Worm (Caenorhabditis elegans) whole organism, L4 larva: ENCODE measurements around the gene sid-5.

Experiments used
- D1046.2 ChIP-seq: fragments of 200-800 bp; sonication (Bioruptor generic); IDR thresholded peaks from 2 replicates; pipeline ENCODE4 v1.3.6; 2022; ENCODE audit warnings: missing genetic modification characterization, missing compliant biosample characterization
- F10B5.3 ChIP-seq: sonication (generic microtip); optimal IDR thresholded peaks from 2 replicates; lab custom pipeline; 2016; ENCODE audit warnings: mild to moderate bottlenecking, missing genetic modification characterization, missing compliant biosample characterization
- F26F4.8 ChIP-seq: fragments of 200-800 bp; sonication (Bioruptor generic); conservative IDR thresholded peaks from 2 replicates; pipeline ENCODE4 v1.3.6; 2022; ENCODE audit warnings: missing genetic modification characterization, missing compliant biosample characterization
- F37D6.2 ChIP-seq: sonication (generic microtip); optimal IDR thresholded peaks from 2 replicates; lab custom pipeline; 2016; ENCODE audit warnings: mild to moderate bottlenecking, missing genetic modification characterization, missing compliant biosample characterization
- F44E2.7 ChIP-seq: fragments of 200-800 bp; sonication (Bioruptor generic); IDR thresholded peaks from 2 replicates; pipeline ENCODE4 v2.1.2; 2022; ENCODE audit warnings: missing genetic modification characterization, missing compliant biosample characterization
- Y48G9A.11 ChIP-seq: fragments of 200-800 bp; sonication (Bioruptor generic); IDR thresholded peaks from 2 replicates; pipeline ENCODE4 v1.3.6; 2022; ENCODE audit warnings: missing genetic modification reagents, missing genetic modification characterization, missing compliant biosample characterization
- aly-2 ChIP-seq: sonication (generic microtip); optimal IDR thresholded peaks from 2 replicates; lab custom pipeline; 2018; ENCODE audit warnings: missing biosample characterization, missing genetic modification characterization
- ama-1 ChIP-seq: fragments of 150-350 bp; optimal IDR thresholded peaks from 2 replicates; lab custom pipeline; 2014; ENCODE audit warnings: inconsistent platforms, mixed read lengths
- arid-1 ChIP-seq: fragments of 200-800 bp; sonication (Bioruptor generic); conservative IDR thresholded peaks from 2 replicates; pipeline ENCODE4 v1.3.6; 2022; ENCODE audit warnings: missing genetic modification reagents, missing genetic modification characterization, missing compliant biosample characterization
- attf-4 ChIP-seq: sonication (generic microtip); optimal IDR thresholded peaks from 3 replicates; lab custom pipeline; 2017; ENCODE audit warnings: missing biosample characterization, missing genetic modification characterization
- ceh-32 ChIP-seq: sonication (generic microtip); optimal IDR thresholded peaks from 2 replicates; lab custom pipeline; 2016; ENCODE audit warnings: mild to moderate bottlenecking, missing genetic modification characterization, missing compliant biosample characterization; ENCODE audit not compliant: poor library complexity
- ceh-44 ChIP-seq: fragments of 200-800 bp; sonication (Bioruptor generic); IDR thresholded peaks from 2 replicates; pipeline ENCODE4 v1.3.6; 2022; ENCODE audit warnings: missing genetic modification reagents, missing genetic modification characterization, missing compliant biosample characterization
- ceh-82 ChIP-seq: sonication (generic microtip); optimal IDR thresholded peaks from 2 replicates; lab custom pipeline; 2017; ENCODE audit warnings: missing biosample characterization, missing genetic modification characterization
- cey-2 ChIP-seq: sonication (generic microtip); optimal IDR thresholded peaks from 3 replicates; lab custom pipeline; 2017; ENCODE audit warnings: missing genetic modification characterization, mild to moderate bottlenecking, missing compliant biosample characterization, antibody characterized with exemption, borderline replicate concordance; ENCODE audit not compliant: insufficient read depth
- daf-12 ChIP-seq: fragments of 150-350 bp; optimal IDR thresholded peaks from 2 replicates; lab custom pipeline; 2014; ENCODE audit warnings: missing biosample characterization, missing genetic modification reagents, missing genetic modification characterization
- daf-16 ChIP-seq, 3 experiments: sonication (generic microtip); optimal IDR thresholded peaks; 2 replicates each; lab custom pipeline; 2016 to 2017; ENCODE audit warnings: missing genetic modification characterization in 3 of 3, missing genetic modification reagents in 3 of 3, mild to moderate bottlenecking in 2 of 3, missing compliant biosample characterization in 2 of 3, missing biosample characterization in 1 of 3, moderate library complexity in 1 of 3
- daf-19 ChIP-seq: fragments of 200-800 bp; sonication (Bioruptor generic); conservative IDR thresholded peaks from 2 replicates; pipeline ENCODE4 v1.3.6; 2022; ENCODE audit warnings: missing genetic modification characterization, missing compliant biosample characterization
- dmd-6 ChIP-seq: fragments of 200-800 bp; sonication (Bioruptor generic); IDR thresholded peaks from 2 replicates; pipeline ENCODE4 v1.3.6; 2022; ENCODE audit warnings: missing genetic modification reagents, missing genetic modification characterization, missing compliant biosample characterization
- dmd-9 ChIP-seq: fragments of 200-800 bp; sonication (Bioruptor generic); IDR thresholded peaks from 2 replicates; pipeline ENCODE4 v1.3.6; 2022; ENCODE audit warnings: missing genetic modification reagents, missing genetic modification characterization, missing compliant biosample characterization
- egl-43 ChIP-seq: fragments of 200-800 bp; sonication (Bioruptor generic); IDR thresholded peaks from 2 replicates; pipeline ENCODE4 v1.3.6; 2022; ENCODE audit warnings: missing genetic modification reagents, missing genetic modification characterization, missing compliant biosample characterization
- fkh-10 ChIP-seq: fragments of 150-350 bp; optimal IDR thresholded peaks from 2 replicates; lab custom pipeline; 2014; ENCODE audit warnings: missing biosample characterization, missing genetic modification reagents, missing genetic modification characterization
- fos-1 ChIP-seq: fragments of 150-350 bp; optimal IDR thresholded peaks from 2 replicates; lab custom pipeline; 2014; ENCODE audit warnings: missing biosample characterization, missing genetic modification characterization
- hif-1 ChIP-seq, 2 experiments: sonication (generic microtip); optimal IDR thresholded peaks; 2 replicates each; lab custom pipeline; 2016 to 2017; ENCODE audit warnings: missing compliant biosample characterization in 2 of 2, missing genetic modification characterization in 2 of 2, missing genetic modification reagents in 2 of 2, missing genotype in 2 of 2, mild to moderate bottlenecking in 1 of 2
- hlh-11 ChIP-seq: fragments of 200-800 bp; sonication (Bioruptor generic); optimal IDR thresholded peaks from 2 replicates; lab custom pipeline; 2018; ENCODE audit warnings: mild to moderate bottlenecking, missing genetic modification characterization, missing compliant biosample characterization
- hmg-1.1 ChIP-seq: fragments of 200-800 bp; sonication (Bioruptor generic); IDR thresholded peaks from 2 replicates; pipeline ENCODE4 v1.3.6; 2022; ENCODE audit warnings: missing genetic modification reagents, missing genetic modification characterization, missing compliant biosample characterization
- lin-1 ChIP-seq: fragments of 200-800 bp; sonication (Bioruptor generic); IDR thresholded peaks from 2 replicates; pipeline ENCODE4 v1.3.6; 2022; ENCODE audit warnings: missing genetic modification reagents, missing genetic modification characterization, missing compliant biosample characterization
- lin-29 ChIP-seq: fragments of 200-800 bp; sonication (Bioruptor generic); IDR thresholded peaks from 2 replicates; pipeline ENCODE4 v1.3.6; 2022; ENCODE audit warnings: missing genetic modification reagents, missing genetic modification characterization, missing compliant biosample characterization
- lir-3 ChIP-seq: sonication (generic microtip); optimal IDR thresholded peaks from 2 replicates; lab custom pipeline; 2016; ENCODE audit warnings: mild to moderate bottlenecking, missing genetic modification characterization, missing compliant biosample characterization
- madf-5 ChIP-seq, 2 experiments: fragments of 200-800 bp; sonication (Bioruptor generic); IDR thresholded peaks; 2 replicates each; pipeline ENCODE4 v1.3.6; 2022; ENCODE audit warnings: missing compliant biosample characterization in 2 of 2, missing genetic modification characterization in 2 of 2
- mdl-1 ChIP-seq, 2 experiments: fragments of 150-350 bp in 1 of 2; sonication (generic microtip) in 1 of 2; optimal IDR thresholded peaks; 2 replicates each; lab custom pipeline; 2014 to 2017; ENCODE audit warnings: missing biosample characterization in 2 of 2, missing genetic modification characterization in 2 of 2
- mdt-29 ChIP-seq: fragments of 200-800 bp; sonication (Bioruptor generic); IDR thresholded peaks from 2 replicates; pipeline ENCODE4 v1.3.6; 2022; ENCODE audit warnings: missing genetic modification reagents, missing genetic modification characterization, missing compliant biosample characterization
- mep-1 ChIP-seq: fragments of 150-350 bp; sonication (generic microtip); optimal IDR thresholded peaks from 3 replicates; lab custom pipeline; 2014; ENCODE audit warnings: missing biosample characterization, missing genetic modification characterization
- mxl-3 ChIP-seq: fragments of 200-800 bp; sonication (Bioruptor generic); optimal IDR thresholded peaks from 2 replicates; lab custom pipeline; 2018; ENCODE audit warnings: mild to moderate bottlenecking, missing genetic modification characterization, missing compliant biosample characterization
- nhr-10 ChIP-seq: fragments of 150-350 bp; optimal IDR thresholded peaks from 2 replicates; lab custom pipeline; 2014; ENCODE audit warnings: missing biosample characterization, missing genetic modification characterization
- nhr-102 ChIP-seq: sonication (generic microtip); optimal IDR thresholded peaks from 2 replicates; lab custom pipeline; 2016; ENCODE audit warnings: mild to moderate bottlenecking, missing genetic modification characterization, moderate library complexity, missing compliant biosample characterization
- nhr-11 ChIP-seq: fragments of 150-350 bp; optimal IDR thresholded peaks from 2 replicates; lab custom pipeline; 2014; ENCODE audit warnings: missing biosample characterization, missing genetic modification characterization
- nhr-237 ChIP-seq: sonication (generic microtip); optimal IDR thresholded peaks from 2 replicates; lab custom pipeline; 2017; ENCODE audit warnings: missing biosample characterization, missing genetic modification characterization
- nhr-42 ChIP-seq: fragments of 200-800 bp; sonication (Bioruptor generic); IDR thresholded peaks from 2 replicates; pipeline ENCODE4 v1.3.6; 2022; ENCODE audit warnings: missing genetic modification characterization, missing compliant biosample characterization
- nhr-6 ChIP-seq: fragments of 150-350 bp; optimal IDR thresholded peaks from 2 replicates; lab custom pipeline; 2014; ENCODE audit warnings: missing biosample characterization, missing genetic modification characterization
- php-3 ChIP-seq: fragments of 200-800 bp; sonication (Bioruptor generic); IDR thresholded peaks from 2 replicates; pipeline ENCODE4 v1.3.6; 2022; ENCODE audit warnings: missing genetic modification reagents, missing genetic modification characterization, missing compliant biosample characterization
- rbr-2 ChIP-seq: sonication (generic microtip); optimal IDR thresholded peaks from 2 replicates; lab custom pipeline; 2016; ENCODE audit warnings: missing genotype, missing genetic modification characterization, missing compliant biosample characterization
- saeg-2 ChIP-seq: fragments of 200-800 bp; sonication (Bioruptor generic); IDR thresholded peaks from 2 replicates; pipeline ENCODE4 v1.3.6; 2022; ENCODE audit warnings: missing genetic modification reagents, missing genetic modification characterization, missing compliant biosample characterization
- set-16 ChIP-seq: fragments of 200-800 bp; sonication (Bioruptor generic); IDR thresholded peaks from 2 replicates; pipeline ENCODE4 v1.3.6; 2022; ENCODE audit warnings: missing genetic modification reagents, missing genetic modification characterization, missing compliant biosample characterization
- snpc-4 ChIP-seq: fragments of 150-350 bp; optimal IDR thresholded peaks from 2 replicates; lab custom pipeline; 2014; ENCODE audit warnings: missing biosample characterization, missing genetic modification characterization
- tag-97 ChIP-seq: fragments of 200-800 bp; sonication (Bioruptor generic); IDR thresholded peaks from 2 replicates; pipeline ENCODE4 v1.3.6; 2022; ENCODE audit warnings: missing genetic modification characterization, missing compliant biosample characterization
- unc-130 ChIP-seq: sonication (generic microtip); optimal IDR thresholded peaks from 2 replicates; lab custom pipeline; 2016; ENCODE audit warnings: missing genetic modification reagents, missing genetic modification characterization, missing compliant biosample characterization
- unc-39 ChIP-seq: sonication (generic microtip); optimal IDR thresholded peaks from 2 replicates; lab custom pipeline; 2017; ENCODE audit warnings: missing biosample characterization, missing genetic modification characterization
- vab-7 ChIP-seq: fragments of 200-800 bp; sonication (Bioruptor generic); IDR thresholded peaks from 2 replicates; pipeline ENCODE4 v1.3.6; 2022; ENCODE audit warnings: missing genetic modification reagents, missing genetic modification characterization, missing compliant biosample characterization
- zag-1 ChIP-seq: fragments of 150-350 bp; optimal IDR thresholded peaks from 2 replicates; lab custom pipeline; 2014; ENCODE audit warnings: missing biosample characterization, missing genetic modification characterization
- zfp-3 ChIP-seq: fragments of 200-800 bp; sonication (Bioruptor generic); conservative IDR thresholded peaks from 2 replicates; pipeline ENCODE4 v1.3.6; 2022; ENCODE audit warnings: missing genetic modification reagents, missing genetic modification characterization, missing compliant biosample characterization
- zip-2 ChIP-seq: fragments of 150-350 bp; optimal IDR thresholded peaks from 2 replicates; lab custom pipeline; 2014; ENCODE audit warnings: missing biosample characterization, missing genetic modification characterization
- ztf-11 ChIP-seq: fragments of 150-350 bp; optimal IDR thresholded peaks from 2 replicates; lab custom pipeline; 2014; ENCODE audit warnings: missing biosample characterization, missing genetic modification characterization

Gene sid-5

ce11 chrX:6902958-6903357, 1.6 kb upstream of the sid-5 start:
- peak; percentile 79 for TF ChIP-seq vab-7 (GFP tag; lab: Robert Waterston, UW)
- peak; percentile 60 for TF ChIP-seq lir-3 (tag; lab: Kevin White, UChicago)
- peak; percentile 55 for TF ChIP-seq rbr-2 (tag; lab: Kevin White, UChicago)
- no peak for TF ChIP-seq F37D6.2 (tag; lab: Kevin White, UChicago)
- TF ChIP-seq ceh-82 (tag; lab: Kevin White, UChicago): no peak
- TF ChIP-seq ceh-44: 0 out of 2 replicates have a peak, but pooled peaks have one; percentile 30
- no peak for TF ChIP-seq tag-97 (GFP tag; lab: Robert Waterston, UW)
- no peak for TF ChIP-seq unc-39 (tag; lab: Kevin White, UChicago)
- TF ChIP-seq zfp-3: no peak
- TF ChIP-seq egl-43 (GFP tag; lab: Robert Waterston, UW): no peak; the same call in 1 of the 2 replicates
- peak; percentile 27 for TF ChIP-seq zip-2 (tag; lab: Kevin White, UChicago)
- TF ChIP-seq dmd-9 (GFP tag; lab: Robert Waterston, UW): peak; percentile 74
- TF ChIP-seq daf-19 (GFP tag; lab: Robert Waterston, UW): peak; percentile 90
- TF ChIP-seq zag-1 (tag; lab: Kevin White, UChicago): no peak
- peak; percentile 15 for TF ChIP-seq nhr-11 (tag; lab: Kevin White, UChicago)
- TF ChIP-seq daf-16 (GFP tag; optimal IDR thresholded peaks at IDR 0.05; lab: Kevin White, UChicago): peak; percentile 49 to 79
- TF ChIP-seq daf-16 (tag; optimal IDR thresholded peaks at IDR 0.05; lab: Kevin White, UChicago): peak; percentile 63
- TF ChIP-seq saeg-2: no peak
- TF ChIP-seq nhr-6 (tag; lab: Kevin White, UChicago): peak; percentile 43
- peak; percentile 58; the same call in 1 of the 2 replicates for TF ChIP-seq D1046.2 (GFP tag; lab: Robert Waterston, UW)
- peak in 1 of 2 experiments; percentile 36 for TF ChIP-seq hif-1 (tag; optimal IDR thresholded peaks at IDR 0.05; lab: Kevin White, UChicago)
- peak; percentile 64 to 73; a peak in 3 of 4 replicates for TF ChIP-seq madf-5 (GFP tag; IDR thresholded peaks at IDR 0.05; lab: Robert Waterston, UW)
- no peak for TF ChIP-seq nhr-102 (tag; lab: Kevin White, UChicago)
- TF ChIP-seq nhr-42 (GFP tag; lab: Robert Waterston, UW): no peak
- no peak for TF ChIP-seq ztf-11 (tag; lab: Kevin White, UChicago)
- no peak for TF ChIP-seq ceh-32 (tag; lab: Kevin White, UChicago)
- no peak for TF ChIP-seq nhr-10
- TF ChIP-seq dmd-6: peak; percentile 70
- TF ChIP-seq snpc-4 (tag; lab: Kevin White, UChicago): no peak
- peak; percentile 87 for TF ChIP-seq F26F4.8
- TF ChIP-seq hmg-1.1: peak; percentile 68
- TF ChIP-seq lin-29: no peak
- TF ChIP-seq lin-1 (GFP tag; lab: Robert Waterston, UW): peak; percentile 66; the same call in 1 of the 2 replicates
- peak; percentile 59 for TF ChIP-seq arid-1 (GFP tag; lab: Robert Waterston, UW)
- peak; percentile 70 for TF ChIP-seq mxl-3 (GFP tag; lab: Kevin White, UChicago)
- TF ChIP-seq F10B5.3 (tag; lab: Kevin White, UChicago): no peak
- peak; percentile 69 for TF ChIP-seq mep-1 (tag; lab: Kevin White, UChicago)
- no peak for TF ChIP-seq fos-1
- peak; percentile 62; the same call in 1 of the 2 replicates for TF ChIP-seq mdt-29 (GFP tag; lab: Robert Waterston, UW)
- no peak for TF ChIP-seq set-16 (GFP tag; lab: Robert Waterston, UW)
- TF ChIP-seq mdl-1 (tag; optimal IDR thresholded peaks at IDR 0.05; lab: Kevin White, UChicago): peak; percentile 29 to 92
- TF ChIP-seq F44E2.7 (GFP tag; lab: Robert Waterston, UW): no peak
- no peak for TF ChIP-seq nhr-237 (tag; lab: Kevin White, UChicago)
- no peak for TF ChIP-seq attf-4 (tag; lab: Kevin White, UChicago)
- TF ChIP-seq daf-12 (tag; lab: Kevin White, UChicago): no peak
- peak; percentile 75 for TF ChIP-seq php-3 (GFP tag; lab: Robert Waterston, UW)
- TF ChIP-seq cey-2 (tag; lab: Kevin White, UChicago): no peak
- TF ChIP-seq Y48G9A.11: peak; percentile 61; the same call in 1 of the 2 replicates
- TF ChIP-seq hlh-11 (tag; lab: Kevin White, UChicago): peak; percentile 59
- TF ChIP-seq unc-130 (GFP tag; lab: Kevin White, UChicago): peak; percentile 23
- no peak for TF ChIP-seq fkh-10 (GFP tag; lab: Kevin White, UChicago)
- TF ChIP-seq aly-2 (tag; lab: Kevin White, UChicago): no peak
- no peak for TF ChIP-seq ama-1 (lab: Kevin White, UChicago)
